Worm (Caenorhabditis elegans): ENCODE data around the gene phf-14.
"Not testable (repeated sequence)": the region's sequence is repeated elsewhere in the genome, so short reads cannot be mapped to it uniquely, and the experiment has no call there.

ce11 chrV:17865309-17865708, 5.9 kb upstream of the phf-14 start, which contains the start of gene Y59A8A.8:
- not testable (repeated sequence) for TF ChIP-seq saeg-2 (GFP tag; IDR thresholded peaks at IDR 0.05); mxl-2 (GFP tag; conservative IDR thresholded peaks at IDR 0.05); zag-1 (tag; optimal IDR thresholded peaks at IDR 0.05); cey-2 (tag; optimal IDR thresholded peaks at IDR 0.05; ENCODE audit: borderline replicate concordance, insufficient read depth); ztf-7 (tag; optimal IDR thresholded peaks at IDR 0.05); nhr-48 (tag; optimal IDR thresholded peaks at IDR 0.05); unc-39 (tag; optimal IDR thresholded peaks at IDR 0.05); skn-1 (tag; optimal IDR thresholded peaks at IDR 0.05)

All from whole organism, L4 larva.